Fruit fly (Drosophila melanogaster) whole organism, embryonic: ENCODE results near the gene Dhc62B.

Experiments used
- Abd-B ChIP-seq: fragments of 200-800 bp; sonication (Bioruptor generic); optimal IDR thresholded peaks from 2 replicates; lab custom pipeline; 2018; ENCODE audit warnings: missing biosample characterization, mild to moderate bottlenecking, missing genetic modification characterization, moderate library complexity
- Antp ChIP-seq: fragments of 200-800 bp; sonication (Bioruptor generic); optimal IDR thresholded peaks from 3 replicates; lab custom pipeline; 2016; ENCODE audit warnings: missing biosample characterization, missing genetic modification characterization
- Bdp1 ChIP-seq: fragments of 200-800 bp; sonication (Bioruptor generic); optimal IDR thresholded peaks from 3 replicates; lab custom pipeline; 2016; ENCODE audit warnings: missing biosample characterization, missing genetic modification characterization
- Bgb ChIP-seq: fragments of 200-800 bp; sonication (Bioruptor generic); IDR thresholded peaks from 2 replicates; pipeline ENCODE4 v1.3.6; 2022; ENCODE audit warnings: missing biosample characterization, missing genetic modification characterization; ENCODE audit not compliant: partially characterized antibody
- Bteb2 ChIP-seq: fragments of 200-800 bp; sonication (Bioruptor generic); optimal IDR thresholded peaks from 2 replicates; lab custom pipeline; 2016; ENCODE audit warnings: missing biosample characterization, missing genetic modification characterization
- CG11560 ChIP-seq: fragments of 200-800 bp; sonication (Bioruptor generic); IDR thresholded peaks from 3 replicates; pipeline ENCODE4 v1.3.6; 2022; ENCODE audit warnings: missing biosample characterization, missing genetic modification characterization
- CG11695 ChIP-seq: fragments of 200-800 bp; sonication (Bioruptor generic); IDR thresholded peaks from 3 replicates; pipeline ENCODE4 v1.3.6; 2022; ENCODE audit warnings: missing biosample characterization, missing genetic modification characterization
- CG13424 ChIP-seq: fragments of 200-800 bp; sonication (Bioruptor generic); optimal IDR thresholded peaks from 2 replicates; lab custom pipeline; 2019; ENCODE audit warnings: missing biosample characterization, mild to moderate bottlenecking, missing genetic modification characterization, moderate library complexity
- CG14014 ChIP-seq: fragments of 200-800 bp; sonication (Bioruptor generic); IDR thresholded peaks from 2 replicates; pipeline ENCODE4 v1.3.6; 2022; ENCODE audit warnings: missing biosample characterization, missing genetic modification characterization
- CG15269 ChIP-seq: fragments of 200-800 bp; sonication (Bioruptor generic); optimal IDR thresholded peaks from 2 replicates; lab custom pipeline; 2018; ENCODE audit warnings: missing biosample characterization, mild to moderate bottlenecking, missing genetic modification characterization, moderate library complexity
- CG16779 ChIP-seq: fragments of 200-800 bp; sonication (Bioruptor generic); IDR thresholded peaks from 2 replicates; pipeline ENCODE4 v1.3.6; 2022; ENCODE audit warnings: missing biosample characterization, missing genetic modification characterization
- CG17612 ChIP-seq: fragments of 200-800 bp; sonication (Bioruptor generic); IDR thresholded peaks from 2 replicates; pipeline ENCODE4 v1.3.6; 2022; ENCODE audit warnings: missing biosample characterization, missing genetic modification characterization
- CG2116 ChIP-seq: fragments of 200-800 bp; sonication (Bioruptor generic); optimal IDR thresholded peaks from 3 replicates; lab custom pipeline; 2018; ENCODE audit warnings: missing biosample characterization, mild to moderate bottlenecking, missing genetic modification characterization
- CG2120 ChIP-seq: fragments of 200-800 bp; sonication (Bioruptor generic); optimal IDR thresholded peaks from 3 replicates; lab custom pipeline; 2016; ENCODE audit warnings: missing biosample characterization, missing genetic modification characterization
- CG42726 ChIP-seq: fragments of 200-800 bp; sonication (Bioruptor generic); IDR thresholded peaks from 2 replicates; pipeline ENCODE4 v1.3.6; 2022; ENCODE audit warnings: missing biosample characterization, missing genetic modification characterization; ENCODE audit not compliant: partially characterized antibody
- CG4854 ChIP-seq: fragments of 200-800 bp; sonication (Bioruptor generic); optimal IDR thresholded peaks from 2 replicates; lab custom pipeline; 2016; ENCODE audit warnings: missing biosample characterization, missing genetic modification characterization, inconsistent platforms
- CG6654 ChIP-seq: fragments of 200-800 bp; sonication (Bioruptor generic); optimal IDR thresholded peaks from 2 replicates; lab custom pipeline; 2017; ENCODE audit warnings: missing biosample characterization, mild to moderate bottlenecking, missing genetic modification characterization
- CG8359 ChIP-seq: fragments of 200-800 bp; sonication (Bioruptor generic); optimal IDR thresholded peaks from 2 replicates; lab custom pipeline; 2017; ENCODE audit warnings: missing biosample characterization, mild to moderate bottlenecking, missing genetic modification characterization, borderline replicate concordance
- CG9932 ChIP-seq: fragments of 200-800 bp; sonication (Bioruptor generic); IDR thresholded peaks from 2 replicates; pipeline ENCODE4 v1.3.6; 2022; ENCODE audit warnings: missing biosample characterization, missing genetic modification characterization
- D19B ChIP-seq: fragments of 200-800 bp; sonication (Bioruptor generic); optimal IDR thresholded peaks from 2 replicates; lab custom pipeline; 2017; ENCODE audit warnings: missing biosample characterization, mild to moderate bottlenecking, missing genetic modification characterization
- Dref ChIP-seq: fragments of 200-800 bp; sonication (Bioruptor generic); IDR thresholded peaks from 2 replicates; pipeline ENCODE4 v1.3.6; 2022; ENCODE audit warnings: missing biosample characterization, missing genetic modification characterization
- HHEX ChIP-seq: fragments of 200-800 bp; sonication (Bioruptor generic); optimal IDR thresholded peaks from 3 replicates; lab custom pipeline; 2017; ENCODE audit warnings: missing biosample characterization, mild to moderate bottlenecking, missing genetic modification characterization, missing genetic modification reagents
- NFAT ChIP-seq: fragments of 200-800 bp; sonication (Bioruptor generic); IDR thresholded peaks from 2 replicates; pipeline ENCODE4 v1.3.6; 2022; ENCODE audit warnings: missing biosample characterization, missing genetic modification characterization
- Nf-YB ChIP-seq: fragments of 200-800 bp; sonication (Bioruptor generic); optimal IDR thresholded peaks from 3 replicates; lab custom pipeline; 2019; ENCODE audit warnings: missing biosample characterization, mild to moderate bottlenecking, missing genetic modification characterization, moderate library complexity
- Ptx1 ChIP-seq: fragments of 200-800 bp; sonication (Bioruptor generic); IDR thresholded peaks from 2 replicates; pipeline ENCODE4 v1.3.6; 2022; ENCODE audit warnings: missing biosample characterization, missing genetic modification characterization
- Sox102F ChIP-seq: fragments of 200-800 bp; sonication (Bioruptor generic); optimal IDR thresholded peaks from 2 replicates; lab custom pipeline; 2018; ENCODE audit warnings: missing biosample characterization, mild to moderate bottlenecking, missing genetic modification characterization, moderate library complexity
- Spps ChIP-seq: fragments of 200-800 bp; sonication (Bioruptor generic); optimal IDR thresholded peaks from 2 replicates; lab custom pipeline; 2018; ENCODE audit warnings: missing biosample characterization, mild to moderate bottlenecking, missing genetic modification characterization
- Tbp ChIP-seq: fragments of >200 bp; optimal IDR thresholded peaks from 2 replicates; lab custom pipeline; 2018; ENCODE audit warnings: missing biosample characterization, missing genetic modification characterization
- Trl ChIP-seq, 3 experiments: fragments of >200 bp in 2 of 3; fragments of 200-800 bp in 1 of 3; sonication (Bioruptor generic) in 1 of 3; optimal IDR thresholded peaks; 2 replicates in 1 of 3; 3 replicates in 2 of 3; lab custom pipeline; 2016 to 2017; ENCODE audit warnings: missing biosample characterization in 1 of 3, missing genetic modification characterization in 1 of 3
- YL-1 ChIP-seq: fragments of 200-800 bp; sonication (Bioruptor generic); optimal IDR thresholded peaks from 3 replicates; lab custom pipeline; 2017; ENCODE audit warnings: missing biosample characterization, mild to moderate bottlenecking, missing genetic modification characterization
- ato ChIP-seq: fragments of 200-800 bp; sonication (Bioruptor generic); IDR thresholded peaks from 2 replicates; pipeline ENCODE4 v1.3.6; 2022; ENCODE audit warnings: missing biosample characterization, missing genetic modification characterization; ENCODE audit not compliant: partially characterized antibody
- br ChIP-seq: fragments of >200 bp; optimal IDR thresholded peaks from 2 replicates; lab custom pipeline; 2017
- cato ChIP-seq: fragments of 200-800 bp; sonication (Bioruptor generic); optimal IDR thresholded peaks from 2 replicates; lab custom pipeline; 2016; ENCODE audit warnings: missing biosample characterization, missing genetic modification characterization, borderline replicate concordance
- emc ChIP-seq: fragments of 200-800 bp; sonication (Bioruptor generic); optimal IDR thresholded peaks from 2 replicates; lab custom pipeline; 2016; ENCODE audit warnings: missing biosample characterization, missing genetic modification characterization
- gfzf ChIP-seq: fragments of 200-800 bp; sonication (Bioruptor generic); optimal IDR thresholded peaks from 2 replicates; lab custom pipeline; 2016; ENCODE audit warnings: missing biosample characterization, mild to moderate bottlenecking, missing genetic modification characterization, moderate library complexity
- hth ChIP-seq: fragments of >200 bp; optimal IDR thresholded peaks from 2 replicates; lab custom pipeline; 2017; ENCODE audit warnings: inconsistent platforms
- jigr1 ChIP-seq: fragments of 200-800 bp; sonication (Bioruptor generic); IDR thresholded peaks from 3 replicates; pipeline ENCODE4 v1.3.6; 2022; ENCODE audit warnings: missing biosample characterization, missing genetic modification characterization
- lbe ChIP-seq: fragments of 200-800 bp; sonication (Bioruptor generic); optimal IDR thresholded peaks from 2 replicates; lab custom pipeline; 2016; ENCODE audit warnings: missing biosample characterization, mild to moderate bottlenecking, missing genetic modification characterization
- lov ChIP-seq, 2 experiments: fragments of 200-800 bp in 1 of 2; fragments of >200 bp in 1 of 2; sonication (Bioruptor generic) in 1 of 2; IDR thresholded peaks in 1 of 2; optimal IDR thresholded peaks in 1 of 2; 2 replicates in 1 of 2; 3 replicates in 1 of 2; pipeline versions ENCODE4 v1.3.6 to Lab custom; 2017 to 2022; ENCODE audit warnings: missing biosample characterization in 1 of 2, missing genetic modification characterization in 1 of 2
- nau ChIP-seq: fragments of 200-800 bp; sonication (Bioruptor generic); optimal IDR thresholded peaks from 3 replicates; lab custom pipeline; 2017; ENCODE audit warnings: missing biosample characterization, mild to moderate bottlenecking, missing genetic modification characterization, missing genetic modification reagents
- pnt ChIP-seq: fragments of 200-800 bp; sonication (Bioruptor generic); optimal IDR thresholded peaks from 3 replicates; lab custom pipeline; 2016; ENCODE audit warnings: missing biosample characterization, missing genetic modification characterization
- shn ChIP-seq: fragments of 200-800 bp; sonication (Bioruptor generic); optimal IDR thresholded peaks from 3 replicates; lab custom pipeline; 2016; ENCODE audit warnings: missing biosample characterization, missing genetic modification characterization
- slbo ChIP-seq: fragments of 200-800 bp; sonication (Bioruptor generic); IDR thresholded peaks from 2 replicates; pipeline ENCODE4 v1.3.6; 2022; ENCODE audit warnings: missing biosample characterization, missing genetic modification characterization
- sqz ChIP-seq: fragments of 200-800 bp; sonication (Bioruptor generic); optimal IDR thresholded peaks from 3 replicates; lab custom pipeline; 2018; ENCODE audit warnings: missing biosample characterization, mild to moderate bottlenecking, missing genetic modification characterization
- ssp ChIP-seq: fragments of 200-800 bp; sonication (Bioruptor generic); IDR thresholded peaks from 2 replicates; pipeline ENCODE4 v1.3.6; 2022; ENCODE audit warnings: missing biosample characterization, missing genetic modification characterization
- sug ChIP-seq: fragments of 200-800 bp; optimal IDR thresholded peaks from 2 replicates; lab custom pipeline; 2019; ENCODE audit warnings: missing biosample characterization, mild to moderate bottlenecking, missing genetic modification characterization, moderate library complexity
- tgo ChIP-seq: fragments of 200-800 bp; sonication (Bioruptor generic); IDR thresholded peaks from 3 replicates; pipeline ENCODE4 v1.3.6; 2022; ENCODE audit warnings: missing biosample characterization, missing genetic modification characterization
- zfh1 ChIP-seq: fragments of 200-800 bp; sonication (Bioruptor generic); IDR thresholded peaks from 3 replicates; pipeline ENCODE4 v1.3.6; 2022; ENCODE audit warnings: missing biosample characterization, missing genetic modification characterization

Gene Dhc62B

DNA sequence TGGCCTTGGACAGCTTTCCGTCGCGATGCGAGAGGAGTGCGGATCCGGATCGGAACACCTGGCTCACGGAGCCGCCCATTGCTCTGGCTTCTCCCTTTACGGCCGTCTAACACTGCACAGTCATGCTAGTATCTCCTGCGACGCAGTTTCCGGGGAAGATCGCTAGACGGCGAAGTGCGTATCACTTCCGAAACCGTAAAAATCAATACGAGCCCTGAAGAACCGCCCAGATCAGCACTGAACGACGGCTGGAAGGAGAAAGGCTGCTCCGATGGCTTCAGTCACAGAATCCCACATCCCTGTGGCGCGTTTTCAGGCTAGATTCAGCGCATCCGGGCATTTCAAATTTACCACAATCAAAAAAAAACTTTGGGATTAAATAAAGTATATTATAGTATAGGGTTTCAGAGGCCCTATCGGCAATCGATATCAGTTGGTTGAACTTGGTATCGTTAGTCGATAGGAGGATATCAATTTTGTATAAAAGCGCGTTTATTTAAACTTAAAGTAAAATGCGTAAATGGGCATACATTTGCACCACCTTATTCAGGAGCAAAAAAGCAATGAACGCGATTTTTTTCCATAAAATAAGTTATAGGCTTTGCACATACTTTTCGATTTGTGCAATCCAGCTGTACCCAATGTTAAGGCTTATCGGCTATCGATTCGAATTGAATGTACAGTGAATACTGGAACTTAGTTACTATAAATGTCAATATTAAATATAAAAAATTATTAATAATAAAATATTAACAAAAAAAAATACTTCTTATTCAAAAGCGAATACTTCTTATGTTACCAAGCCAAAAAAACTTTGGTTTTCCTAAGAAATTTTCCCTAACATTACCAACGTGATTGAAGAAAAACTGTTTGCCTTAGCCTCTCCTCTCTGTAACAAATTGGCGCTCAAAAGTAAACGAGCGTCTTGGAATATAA is 3.4 kb upstream of the Dhc62B start, which contains the start of the genes CG13933 and PolD2 (continued):
- TF ChIP-seq slbo (GFP tag; lab: Robert Waterston, UW): peak; percentile 99
- no peak for TF ChIP-seq lov (optimal IDR thresholded peaks at IDR 0.05; lab: Kevin White, UChicago)
- peak; percentile 98 for TF ChIP-seq lov (GFP tag; IDR thresholded peaks at IDR 0.05; lab: Robert Waterston, UW)
- TF ChIP-seq CG2120: peak; percentile 96
- no peak for TF ChIP-seq lbe
- peak; percentile 97 for TF ChIP-seq tgo (GFP tag; lab: Robert Waterston, UW)
- peak; percentile 81 for TF ChIP-seq CG16779 (GFP tag; lab: Robert Waterston, UW)
- no peak for TF ChIP-seq nau
- TF ChIP-seq sqz (GFP tag; lab: Kevin White, UChicago): no peak
- TF ChIP-seq Trl (optimal IDR thresholded peaks at IDR 0.05; lab: Kevin White, UChicago): no peak
- TF ChIP-seq Trl (GFP tag; optimal IDR thresholded peaks at IDR 0.05; lab: Kevin White, UChicago): peak; percentile 64
- peak; percentile 88 for TF ChIP-seq Nf-YB (GFP tag; lab: Kevin White, UChicago)
- TF ChIP-seq CG6654 (GFP tag; lab: Kevin White, UChicago): peak; percentile 65
- peak; percentile 94 for TF ChIP-seq CG11695 (GFP tag; lab: Robert Waterston, UW)
- no peak for TF ChIP-seq CG42726
- peak; percentile 78 for TF ChIP-seq HHEX (GFP tag; lab: Kevin White, UChicago)
- peak; percentile 91 for TF ChIP-seq NFAT (GFP tag; lab: Robert Waterston, UW)
- peak; percentile 64; the same call in 1 of the 2 replicates for TF ChIP-seq Bgb (GFP tag; lab: Robert Waterston, UW)
- TF ChIP-seq CG13424 (tag; lab: Kevin White, UChicago): peak; percentile 99
- peak; percentile 73; the same call in 2 of the 3 replicates for TF ChIP-seq jigr1
- TF ChIP-seq CG8359 (GFP tag; lab: Kevin White, UChicago): peak; percentile 64
- TF ChIP-seq Abd-B (GFP tag; lab: Kevin White, UChicago): peak; percentile 98
- TF ChIP-seq Tbp: no peak
- peak; percentile 83 for TF ChIP-seq CG11560 (tag; lab: Robert Waterston, UW)
- peak; percentile 63 for TF ChIP-seq Bdp1
- no peak; the same call in 1 of the 2 replicates for TF ChIP-seq ato (GFP tag; lab: Robert Waterston, UW)
- TF ChIP-seq zfh1 (GFP tag; lab: Robert Waterston, UW): peak; percentile 97
- TF ChIP-seq CG4854: no peak
- no peak for TF ChIP-seq D19B (GFP tag; lab: Kevin White, UChicago)
- peak; percentile 95 for TF ChIP-seq sug (tag; lab: Kevin White, UChicago)
- peak; percentile 79 for TF ChIP-seq Antp (GFP tag; lab: Kevin White, UChicago)
- no peak for TF ChIP-seq gfzf (GFP tag; lab: Kevin White, UChicago)
- peak; percentile 88 for TF ChIP-seq ssp (GFP tag; lab: Robert Waterston, UW)
- TF ChIP-seq CG17612 (GFP tag; lab: Robert Waterston, UW): peak; percentile 95
- peak; percentile 73 for TF ChIP-seq Bteb2
- peak; percentile 23 for TF ChIP-seq shn (GFP tag; lab: Kevin White, UChicago)
- TF ChIP-seq hth (lab: Kevin White, UChicago): no peak
- TF ChIP-seq pnt (GFP tag; lab: Kevin White, UChicago): peak; percentile 77
- peak; percentile 1 for TF ChIP-seq emc (GFP tag; lab: Kevin White, UChicago)
- no peak for TF ChIP-seq br
- peak; percentile 99 for TF ChIP-seq Sox102F (GFP tag; lab: Kevin White, UChicago)
- TF ChIP-seq YL-1 (GFP tag; lab: Kevin White, UChicago): peak; percentile 86
- TF ChIP-seq cato: peak; percentile 94
- peak; percentile 99 for TF ChIP-seq CG9932 (GFP tag; lab: Robert Waterston, UW)
- peak; percentile 83 for TF ChIP-seq CG2116 (GFP tag; lab: Kevin White, UChicago)
- peak; percentile 99 for TF ChIP-seq Ptx1 (GFP tag; lab: Robert Waterston, UW)
- peak; percentile 99 for TF ChIP-seq CG14014 (GFP tag; lab: Robert Waterston, UW)
- peak; percentile 99 for TF ChIP-seq CG15269 (tag; lab: Kevin White, UChicago)
- TF ChIP-seq Dref (GFP tag; lab: Robert Waterston, UW): peak; percentile 68
- peak; percentile 75 for TF ChIP-seq Spps (tag; lab: Kevin White, UChicago)
